Fruit fly (Drosophila melanogaster) whole organism, embryonic: ENCODE data around the gene CG31897.

Source experiments
- Awh ChIP-seq: fragments of 200-800 bp; sonication (Bioruptor generic); IDR thresholded peaks from 2 replicates; pipeline ENCODE4, ENCODE4 v1.3.6; 2022; ENCODE audit warnings: missing biosample characterization, missing genetic modification characterization
- CG10267 ChIP-seq: fragments of 200-800 bp; sonication (Bioruptor generic); optimal IDR thresholded peaks from 2 replicates; lab custom pipeline; 2018; ENCODE audit warnings: missing biosample characterization, mild to moderate bottlenecking, missing genetic modification characterization, moderate library complexity
- CG10565 ChIP-seq: fragments of 200-800 bp; sonication (Bioruptor generic); optimal IDR thresholded peaks from 3 replicates; lab custom pipeline; 2016; ENCODE audit warnings: missing biosample characterization, mild to moderate bottlenecking, missing genetic modification characterization
- CG11247 ChIP-seq: fragments of 200-800 bp; sonication (Bioruptor generic); IDR thresholded peaks from 2 replicates; pipeline ENCODE4 v1.3.6; 2022; ENCODE audit warnings: missing biosample characterization, missing genetic modification characterization
- CG11695 ChIP-seq: fragments of 200-800 bp; sonication (Bioruptor generic); IDR thresholded peaks from 3 replicates; pipeline ENCODE4 v1.3.6; 2022; ENCODE audit warnings: missing biosample characterization, missing genetic modification characterization
- CG12391 ChIP-seq: fragments of 200-800 bp; sonication (Bioruptor generic); optimal IDR thresholded peaks from 3 replicates; lab custom pipeline; 2018; ENCODE audit warnings: missing biosample characterization, mild to moderate bottlenecking, missing genetic modification characterization, moderate library complexity
- CG15011 ChIP-seq: fragments of 200-800 bp; sonication (Bioruptor generic); optimal IDR thresholded peaks from 3 replicates; lab custom pipeline; 2018; ENCODE audit warnings: missing biosample characterization, mild to moderate bottlenecking, missing genetic modification characterization
- CG15073 ChIP-seq: fragments of 200-800 bp; sonication (Bioruptor generic); optimal IDR thresholded peaks from 2 replicates; lab custom pipeline; 2016; ENCODE audit warnings: missing biosample characterization, missing genetic modification characterization
- CG1832 ChIP-seq: fragments of 200-800 bp; sonication (Bioruptor generic); optimal IDR thresholded peaks from 2 replicates; lab custom pipeline; 2017; ENCODE audit warnings: missing biosample characterization, mild to moderate bottlenecking, missing genetic modification characterization, inconsistent platforms
- CG18476 ChIP-seq: fragments of 200-800 bp; sonication (Bioruptor generic); optimal IDR thresholded peaks from 2 replicates; lab custom pipeline; 2016; ENCODE audit warnings: missing biosample characterization, mild to moderate bottlenecking, missing genetic modification characterization
- CG18619 ChIP-seq: fragments of 200-800 bp; sonication (Bioruptor generic); optimal IDR thresholded peaks from 3 replicates; lab custom pipeline; 2017; ENCODE audit warnings: missing biosample characterization, mild to moderate bottlenecking, missing genetic modification characterization
- CG30020 ChIP-seq: fragments of 200-800 bp; optimal IDR thresholded peaks from 2 replicates; lab custom pipeline; 2019; ENCODE audit warnings: missing biosample characterization, mild to moderate bottlenecking, missing genetic modification characterization, moderate library complexity
- CG3838 ChIP-seq: fragments of 200-800 bp; sonication (Bioruptor generic); optimal IDR thresholded peaks from 3 replicates; lab custom pipeline; 2016; ENCODE audit warnings: missing biosample characterization, missing genetic modification characterization
- CG4404 ChIP-seq: fragments of 200-800 bp; sonication (Bioruptor generic); IDR thresholded peaks from 2 replicates; pipeline ENCODE4 v1.3.6; 2022; ENCODE audit warnings: missing biosample characterization, missing genetic modification characterization
- CG5245 ChIP-seq: fragments of 200-800 bp; sonication (Bioruptor generic); optimal IDR thresholded peaks from 3 replicates; lab custom pipeline; 2016; ENCODE audit warnings: missing biosample characterization, missing genetic modification characterization
- CG6272 ChIP-seq: fragments of 200-800 bp; sonication (Bioruptor generic); IDR thresholded peaks from 2 replicates; pipeline ENCODE4 v1.3.6; 2022; ENCODE audit warnings: missing biosample characterization, missing genetic modification characterization
- CG6689 ChIP-seq: fragments of 200-800 bp; sonication (Bioruptor generic); IDR thresholded peaks from 2 replicates; pipeline ENCODE4 v1.3.6; 2022; ENCODE audit warnings: missing biosample characterization, missing genetic modification characterization
- CG7372 ChIP-seq: fragments of 200-800 bp; sonication (Bioruptor generic); IDR thresholded peaks from 2 replicates; pipeline ENCODE4 v1.3.6; 2022; ENCODE audit warnings: missing biosample characterization, missing genetic modification characterization
- CG7556 ChIP-seq: fragments of 200-800 bp; sonication (Bioruptor generic); optimal IDR thresholded peaks from 2 replicates; lab custom pipeline; 2017; ENCODE audit warnings: missing biosample characterization, mild to moderate bottlenecking, missing genetic modification characterization
- CG7745 ChIP-seq: fragments of 200-800 bp; sonication (Bioruptor generic); optimal IDR thresholded peaks from 2 replicates; lab custom pipeline; 2018; ENCODE audit warnings: missing biosample characterization, mild to moderate bottlenecking, missing genetic modification characterization, moderate library complexity
- CG8281 ChIP-seq: fragments of 200-800 bp; sonication (Bioruptor generic); optimal IDR thresholded peaks from 2 replicates; lab custom pipeline; 2018; ENCODE audit warnings: missing biosample characterization, mild to moderate bottlenecking, missing genetic modification characterization, moderate library complexity
- CG8924 ChIP-seq: fragments of 200-800 bp; optimal IDR thresholded peaks from 3 replicates; lab custom pipeline; 2019; ENCODE audit warnings: missing biosample characterization, mild to moderate bottlenecking, missing genetic modification characterization, moderate library complexity
- D19B ChIP-seq: fragments of 200-800 bp; sonication (Bioruptor generic); optimal IDR thresholded peaks from 2 replicates; lab custom pipeline; 2017; ENCODE audit warnings: missing biosample characterization, mild to moderate bottlenecking, missing genetic modification characterization
- Dll ChIP-seq: fragments of 200-800 bp; sonication (Bioruptor generic); IDR thresholded peaks from 4 replicates; pipeline ENCODE4 v1.3.6; 2022; ENCODE audit warnings: missing biosample characterization, missing genetic modification characterization; ENCODE audit not compliant: partially characterized antibody
- Fer3 ChIP-seq: fragments of 200-800 bp; sonication (Bioruptor generic); optimal IDR thresholded peaks from 2 replicates; lab custom pipeline; 2018; ENCODE audit warnings: missing biosample characterization, mild to moderate bottlenecking, missing genetic modification characterization, moderate library complexity
- H15 ChIP-seq: fragments of 200-800 bp; sonication (Bioruptor generic); IDR thresholded peaks from 3 replicates; pipeline ENCODE4 v1.3.6; 2022; ENCODE audit warnings: missing biosample characterization, missing genetic modification characterization
- Hey ChIP-seq: fragments of 200-800 bp; sonication (Bioruptor generic); optimal IDR thresholded peaks from 3 replicates; lab custom pipeline; 2018; ENCODE audit warnings: missing biosample characterization, mild to moderate bottlenecking, missing genetic modification characterization
- HmgD ChIP-seq: fragments of 200-800 bp; sonication (Bioruptor generic); optimal IDR thresholded peaks from 3 replicates; lab custom pipeline; 2016; ENCODE audit warnings: missing biosample characterization, missing genetic modification characterization
- Hmr ChIP-seq: fragments of 200-800 bp; sonication (Bioruptor generic); optimal IDR thresholded peaks from 3 replicates; lab custom pipeline; 2017; ENCODE audit warnings: mild to moderate bottlenecking, missing biosample characterization, missing genetic modification reagents, missing genetic modification characterization
- Hsf ChIP-seq: fragments of 200-800 bp; sonication (Bioruptor generic); optimal IDR thresholded peaks from 3 replicates; lab custom pipeline; 2016; ENCODE audit warnings: missing biosample characterization, missing genetic modification characterization
- Med ChIP-seq: fragments of 200-800 bp; sonication (Bioruptor generic); peaks from one replicate; lab custom pipeline; 2016; ENCODE audit warnings: missing biosample characterization, missing genetic modification characterization, mild to moderate bottlenecking, inconsistent platforms, moderate library complexity
- Myb ChIP-seq: fragments of 200-800 bp; sonication (Bioruptor generic); optimal IDR thresholded peaks from 2 replicates; lab custom pipeline; 2016; ENCODE audit warnings: missing biosample characterization, missing genetic modification characterization
- NFAT ChIP-seq: fragments of 200-800 bp; sonication (Bioruptor generic); IDR thresholded peaks from 2 replicates; pipeline ENCODE4 v1.3.6; 2022; ENCODE audit warnings: missing biosample characterization, missing genetic modification characterization
- Neu2 ChIP-seq: fragments of 200-800 bp; sonication (Bioruptor generic); optimal IDR thresholded peaks from 3 replicates; lab custom pipeline; 2016; ENCODE audit warnings: missing biosample characterization, missing genetic modification characterization, borderline replicate concordance
- PHDP ChIP-seq: fragments of 200-800 bp; sonication (Bioruptor generic); optimal IDR thresholded peaks from 3 replicates; lab custom pipeline; 2018; ENCODE audit warnings: missing biosample characterization, mild to moderate bottlenecking, missing genetic modification characterization, moderate library complexity
- Ravus ChIP-seq: fragments of 200-800 bp; sonication (Bioruptor generic); IDR thresholded peaks from 2 replicates; pipeline ENCODE4 v1.3.6; 2022; ENCODE audit warnings: missing biosample characterization, missing genetic modification characterization
- Rx ChIP-seq: fragments of 200-800 bp; sonication (Bioruptor generic); IDR thresholded peaks from 2 replicates; pipeline ENCODE4 v1.3.6; 2022; ENCODE audit warnings: missing biosample characterization, missing genetic modification characterization
- Scr ChIP-seq: fragments of 200-800 bp; sonication (Bioruptor generic); IDR thresholded peaks from 2 replicates; pipeline ENCODE4 v1.3.6; 2022; ENCODE audit warnings: missing biosample characterization, missing genetic modification characterization; ENCODE audit not compliant: partially characterized antibody
- Spps ChIP-seq: fragments of 200-800 bp; sonication (Bioruptor generic); optimal IDR thresholded peaks from 2 replicates; lab custom pipeline; 2018; ENCODE audit warnings: missing biosample characterization, mild to moderate bottlenecking, missing genetic modification characterization
- ac ChIP-seq: fragments of 200-800 bp; sonication (Bioruptor generic); optimal IDR thresholded peaks from 3 replicates; lab custom pipeline; 2017; ENCODE audit warnings: missing biosample characterization, mild to moderate bottlenecking, missing genetic modification characterization
- aop ChIP-seq: fragments of 200-800 bp; sonication (Bioruptor generic); IDR thresholded peaks from 2 replicates; pipeline ENCODE4 v1.3.6; 2022; ENCODE audit warnings: missing biosample characterization, missing genetic modification characterization
- dm ChIP-seq: fragments of 200-800 bp; sonication (Bioruptor generic); optimal IDR thresholded peaks from 3 replicates; lab custom pipeline; 2016; ENCODE audit warnings: missing biosample characterization, missing genetic modification characterization
- ewg ChIP-seq: fragments of 200-800 bp; sonication (Bioruptor generic); optimal IDR thresholded peaks from 3 replicates; lab custom pipeline; 2017; ENCODE audit warnings: mild to moderate bottlenecking, missing biosample characterization, missing genetic modification reagents, missing genetic modification characterization
- gcm ChIP-seq: fragments of 200-800 bp; sonication (Bioruptor generic); optimal IDR thresholded peaks from 2 replicates; lab custom pipeline; 2019; ENCODE audit warnings: missing biosample characterization, mild to moderate bottlenecking, missing genetic modification characterization, moderate library complexity
- nmo ChIP-seq: fragments of 200-800 bp; sonication (Bioruptor generic); optimal IDR thresholded peaks from 2 replicates; lab custom pipeline; 2018; ENCODE audit warnings: missing biosample characterization, mild to moderate bottlenecking, missing genetic modification characterization, moderate library complexity
- pho ChIP-seq: fragments of 200-800 bp; sonication (Bioruptor generic); optimal IDR thresholded peaks from 2 replicates; lab custom pipeline; 2016; ENCODE audit warnings: missing biosample characterization, missing genetic modification characterization
- salm ChIP-seq: fragments of 200-800 bp; sonication (Bioruptor generic); optimal IDR thresholded peaks from 2 replicates; lab custom pipeline; 2018; ENCODE audit warnings: missing biosample characterization, mild to moderate bottlenecking, missing genetic modification characterization
- seq ChIP-seq: fragments of 200-800 bp; sonication (Bioruptor generic); IDR thresholded peaks from 2 replicates; pipeline ENCODE4 v1.3.6; 2022; ENCODE audit warnings: missing biosample characterization, missing genetic modification characterization
- slbo ChIP-seq: fragments of 200-800 bp; sonication (Bioruptor generic); IDR thresholded peaks from 2 replicates; pipeline ENCODE4 v1.3.6; 2022; ENCODE audit warnings: missing biosample characterization, missing genetic modification characterization
- slou ChIP-seq: fragments of 200-800 bp; sonication (Bioruptor generic); optimal IDR thresholded peaks from 3 replicates; lab custom pipeline; 2016; ENCODE audit warnings: missing biosample characterization, missing genetic modification characterization
- trh ChIP-seq: fragments of 200-800 bp; sonication (Bioruptor generic); optimal IDR thresholded peaks from 2 replicates; lab custom pipeline; 2016; ENCODE audit warnings: missing biosample characterization, missing genetic modification characterization
- zen ChIP-seq: fragments of 200-800 bp; sonication (Bioruptor generic); optimal IDR thresholded peaks from 3 replicates; lab custom pipeline; 2018; ENCODE audit warnings: missing biosample characterization, mild to moderate bottlenecking, missing genetic modification characterization, moderate library complexity

Gene CG31897

dm6 chr2L:8478379-8478778, 36.1 kb downstream of the CG31897 start (continued):
- no peak for TF ChIP-seq HmgD (GFP tag; lab: Kevin White, UChicago)
- peak; percentile 42 for TF ChIP-seq zen (tag; lab: Kevin White, UChicago)
- TF ChIP-seq salm (tag; lab: Kevin White, UChicago) = no peak
- no peak for TF ChIP-seq CG7556
- no peak for TF ChIP-seq Hey (tag; lab: Kevin White, UChicago)
- TF ChIP-seq CG11695 (GFP tag; lab: Robert Waterston, UW) = no peak
- no peak for TF ChIP-seq CG11247
- no peak for TF ChIP-seq CG8281 (tag; lab: Kevin White, UChicago)
- no peak for TF ChIP-seq Scr (GFP tag; lab: Robert Waterston, UW)
- TF ChIP-seq CG6272 (GFP tag; lab: Robert Waterston, UW) = no peak
- TF ChIP-seq Hmr (GFP tag; lab: Kevin White, UChicago) = no peak
- TF ChIP-seq nmo = no peak
- no peak for TF ChIP-seq Spps
- no peak for TF ChIP-seq PHDP (tag; lab: Kevin White, UChicago)
- no peak for TF ChIP-seq CG6689 (GFP tag; lab: Robert Waterston, UW)
- no peak for TF ChIP-seq H15 (GFP tag; lab: Robert Waterston, UW)
- TF ChIP-seq slbo (GFP tag; lab: Robert Waterston, UW) = no peak
- no peak for TF ChIP-seq CG18476 (GFP tag; lab: Kevin White, UChicago)
- no peak for TF ChIP-seq CG15011 (GFP tag; lab: Kevin White, UChicago)
- no peak for TF ChIP-seq NFAT (GFP tag; lab: Robert Waterston, UW)
- TF ChIP-seq Neu2 = no peak
- TF ChIP-seq CG8924 (tag; lab: Kevin White, UChicago) = no peak
- TF ChIP-seq CG5245 (GFP tag; lab: Kevin White, UChicago) = no peak
- TF ChIP-seq ac (GFP tag; lab: Kevin White, UChicago) = no peak
- TF ChIP-seq seq = 0 out of 2 replicates have a peak, but pooled peaks have one; percentile 12
- TF ChIP-seq Hsf = no peak
- no peak for TF ChIP-seq gcm (GFP tag; lab: Kevin White, UChicago)
- no peak for TF ChIP-seq CG7372 (GFP tag; lab: Robert Waterston, UW)
- TF ChIP-seq D19B (GFP tag; lab: Kevin White, UChicago) = no peak
- TF ChIP-seq Myb (GFP tag; lab: Kevin White, UChicago) = no peak
- TF ChIP-seq CG12391 (tag; lab: Kevin White, UChicago) = no peak
- no peak for TF ChIP-seq slou (GFP tag; lab: Kevin White, UChicago)
- TF ChIP-seq Awh (GFP tag; lab: Robert Waterston, UW) = peak; percentile 19; the same call in 1 of the 2 replicates
- TF ChIP-seq dm (GFP tag; lab: Kevin White, UChicago) = no peak
- no peak for TF ChIP-seq CG3838 (GFP tag; lab: Kevin White, UChicago)
- no peak for TF ChIP-seq CG10565
- no peak for TF ChIP-seq Rx
- no peak for TF ChIP-seq Ravus
- TF ChIP-seq CG18619 (GFP tag; lab: Kevin White, UChicago) = no peak
- TF ChIP-seq ewg (GFP tag; lab: Kevin White, UChicago) = no peak
- TF ChIP-seq CG10267 = no peak
- TF ChIP-seq pho = no peak
- no peak for TF ChIP-seq trh (GFP tag; lab: Kevin White, UChicago)
- TF ChIP-seq Dll (GFP tag; lab: Robert Waterston, UW) = 0 out of 4 replicates have a peak, but pooled peaks have one; percentile 28
- no peak for TF ChIP-seq Fer3 (tag; lab: Kevin White, UChicago)
- peak; percentile 1 for TF ChIP-seq CG1832
- TF ChIP-seq Med = peak; percentile 44
- no peak for TF ChIP-seq CG30020
- no peak for TF ChIP-seq CG4404 (GFP tag; lab: Robert Waterston, UW)
- TF ChIP-seq CG7745 = peak; percentile 9
- no peak for TF ChIP-seq aop (GFP tag; lab: Robert Waterston, UW)
- no peak for TF ChIP-seq CG15073 (GFP tag; lab: Kevin White, UChicago)
